Fruit fly (Drosophila melanogaster) whole organism, wandering third instar larva: ENCODE data around the gene Mal-B2.

Experiments
- Abd-B ChIP-seq: fragments of >200 bp; optimal IDR thresholded peaks from 2 replicates; lab custom pipeline; 2017; ENCODE audit warnings: missing biosample characterization, missing genetic modification characterization
- CrebA ChIP-seq: fragments of 200-800 bp; sonication (Bioruptor generic); optimal IDR thresholded peaks from 2 replicates; lab custom pipeline; 2016; ENCODE audit warnings: missing biosample characterization, mild to moderate bottlenecking, missing genetic modification characterization, borderline replicate concordance
- HLH106 ChIP-seq: fragments of 200-800 bp; optimal IDR thresholded peaks from 3 replicates; lab custom pipeline; 2019; ENCODE audit warnings: missing biosample characterization, mild to moderate bottlenecking, missing genetic modification characterization, moderate library complexity
- Hr78 ChIP-seq: fragments of >200 bp; optimal IDR thresholded peaks from 2 replicates; lab custom pipeline; 2017; ENCODE audit warnings: missing biosample characterization, missing genetic modification characterization
- Hr83 ChIP-seq: fragments of 200-300 bp; sonication (Bioruptor generic); optimal IDR thresholded peaks from 2 replicates; lab custom pipeline; 2016; ENCODE audit warnings: missing biosample characterization, mild to moderate bottlenecking, missing genetic modification characterization, moderate library complexity; ENCODE audit not compliant: poor library complexity, severe bottlenecking
- OdsH ChIP-seq: fragments of 200-800 bp; sonication (Bioruptor generic); optimal IDR thresholded peaks from 2 replicates; lab custom pipeline; 2016; ENCODE audit warnings: missing biosample characterization, mild to moderate bottlenecking, missing genetic modification characterization
- br ChIP-seq: fragments of 200-800 bp; sonication (Bioruptor generic); optimal IDR thresholded peaks from 2 replicates; lab custom pipeline; 2016; ENCODE audit warnings: missing biosample characterization, missing genetic modification characterization
- ey ChIP-seq: fragments of 200-800 bp; sonication (Bioruptor generic); optimal IDR thresholded peaks from 2 replicates; lab custom pipeline; 2016; ENCODE audit warnings: missing biosample characterization, missing genetic modification characterization
- fru ChIP-seq: fragments of 200-800 bp; sonication (Bioruptor generic); optimal IDR thresholded peaks from 3 replicates; lab custom pipeline; 2016; ENCODE audit warnings: missing biosample characterization, mild to moderate bottlenecking, missing genetic modification characterization
- pan ChIP-seq: fragments of >200 bp; optimal IDR thresholded peaks from 2 replicates; lab custom pipeline; 2017
- psq ChIP-seq: fragments of 200-800 bp; sonication (Bioruptor generic); optimal IDR thresholded peaks from 3 replicates; lab custom pipeline; 2017; ENCODE audit warnings: missing biosample characterization, mild to moderate bottlenecking, missing genetic modification characterization, moderate library complexity
- rgr ChIP-seq: fragments of 200-800 bp; sonication (Bioruptor generic); optimal IDR thresholded peaks from 3 replicates; lab custom pipeline; 2016; ENCODE audit warnings: missing biosample characterization, mild to moderate bottlenecking, missing genetic modification characterization
- sv ChIP-seq: fragments of 200-800 bp; sonication (Bioruptor generic); optimal IDR thresholded peaks from 3 replicates; lab custom pipeline; 2016; ENCODE audit warnings: missing biosample characterization, missing genetic modification characterization

dm6 chr2L:11836943-11837342, 12.8 kb upstream of the Mal-B2 start, which contains the start of gene Sfp33A4:
- TF ChIP-seq Abd-B: no peak
- no peak for TF ChIP-seq Hr83 (GFP tag; lab: Kevin White, UChicago)
- TF ChIP-seq Hr78 (GFP tag; lab: Kevin White, UChicago): no peak
- no peak for TF ChIP-seq fru (GFP tag; lab: Kevin White, UChicago)
- TF ChIP-seq HLH106 (tag; lab: Kevin White, UChicago): no peak
- TF ChIP-seq pan (lab: Kevin White, UChicago): no peak
- TF ChIP-seq ey: no peak
- TF ChIP-seq rgr (GFP tag; lab: Kevin White, UChicago): no peak
- TF ChIP-seq sv: no peak
- no peak for TF ChIP-seq br (GFP tag; lab: Kevin White, UChicago)
- no peak for TF ChIP-seq psq (GFP tag; lab: Kevin White, UChicago)
- no peak for TF ChIP-seq CrebA
- TF ChIP-seq OdsH (GFP tag; lab: Kevin White, UChicago): no peak
